Fruit fly (Drosophila melanogaster) whole organism, wandering third instar larva: ENCODE data around the gene rogdi.

Experiments used
- CrebA ChIP-seq: fragments of 200-800 bp; sonication (Bioruptor generic); optimal IDR thresholded peaks from 2 replicates; lab custom pipeline; 2016; ENCODE audit warnings: missing biosample characterization, mild to moderate bottlenecking, missing genetic modification characterization, borderline replicate concordance
- Hr83 ChIP-seq: fragments of 200-300 bp; sonication (Bioruptor generic); optimal IDR thresholded peaks from 2 replicates; lab custom pipeline; 2016; ENCODE audit warnings: missing biosample characterization, mild to moderate bottlenecking, missing genetic modification characterization, moderate library complexity; ENCODE audit not compliant: poor library complexity, severe bottlenecking
- Myc ChIP-seq: fragments of >200 bp; optimal IDR thresholded peaks from 2 replicates; lab custom pipeline; 2017
- br ChIP-seq: fragments of 200-800 bp; sonication (Bioruptor generic); optimal IDR thresholded peaks from 2 replicates; lab custom pipeline; 2016; ENCODE audit warnings: missing biosample characterization, missing genetic modification characterization
- dmrt93B ChIP-seq: fragments of 200-800 bp; sonication (Bioruptor generic); optimal IDR thresholded peaks from 2 replicates; lab custom pipeline; 2018; ENCODE audit warnings: missing biosample characterization, mild to moderate bottlenecking, missing genetic modification characterization
- psq ChIP-seq: fragments of 200-800 bp; sonication (Bioruptor generic); optimal IDR thresholded peaks from 3 replicates; lab custom pipeline; 2017; ENCODE audit warnings: missing biosample characterization, mild to moderate bottlenecking, missing genetic modification characterization, moderate library complexity
- sage ChIP-seq: fragments of 200-800 bp; sonication (Bioruptor generic); optimal IDR thresholded peaks from 2 replicates; lab custom pipeline; 2016; ENCODE audit warnings: missing biosample characterization, mild to moderate bottlenecking, missing genetic modification characterization

DNA sequence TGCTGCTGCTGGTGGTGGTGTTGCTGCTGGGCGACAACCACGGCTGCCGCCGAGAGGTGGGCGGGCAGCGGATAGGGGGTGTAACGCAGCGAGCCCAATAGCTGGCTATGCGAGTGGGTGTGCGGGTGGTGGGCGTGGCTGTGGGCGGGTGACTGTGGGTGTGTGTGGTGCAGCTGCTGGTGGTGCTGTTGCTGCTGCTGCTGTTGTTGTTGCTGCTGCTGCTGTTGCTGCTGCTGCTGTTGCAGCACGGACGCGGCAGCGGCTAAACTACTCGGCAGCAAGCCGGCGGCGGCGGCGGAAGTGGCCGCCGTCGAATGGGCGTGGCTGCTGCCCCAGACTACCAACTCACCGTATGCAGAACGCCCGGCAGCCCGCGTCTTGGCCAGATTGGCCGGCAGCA lies 28.0 kb downstream of the rogdi start:
- no peak for TF ChIP-seq br (GFP tag; lab: Kevin White, UChicago)
- no peak for TF ChIP-seq dmrt93B (GFP tag; lab: Kevin White, UChicago)
- TF ChIP-seq Myc (lab: Kevin White, UChicago): no peak
- TF ChIP-seq psq (GFP tag; lab: Kevin White, UChicago): no peak
- TF ChIP-seq Hr83 (GFP tag; lab: Kevin White, UChicago): no peak
- TF ChIP-seq sage (GFP tag; lab: Kevin White, UChicago): no peak
- TF ChIP-seq CrebA (GFP tag; lab: Kevin White, UChicago): no peak
